Worm (Caenorhabditis elegans) whole organism, young adult: ENCODE results near the gene F35F11.2.

ENCODE experiments used
- C06A6.2 ChIP-seq: fragments of 200-800 bp; sonication (Bioruptor generic); conservative IDR thresholded peaks from 2 replicates; pipeline ENCODE4 v1.3.6; 2022; ENCODE audit warnings: missing genetic modification characterization, missing compliant biosample characterization
- F33H1.4 ChIP-seq: fragments of 200-800 bp; sonication (Bioruptor generic); IDR thresholded peaks from 2 replicates; pipeline ENCODE4 v1.3.6; 2022; ENCODE audit warnings: missing genetic modification reagents, missing genetic modification characterization, missing compliant biosample characterization
- F49E8.2 ChIP-seq: sonication (generic microtip); optimal IDR thresholded peaks from 3 replicates; lab custom pipeline; 2017; ENCODE audit warnings: missing genetic modification characterization, mild to moderate bottlenecking, missing compliant biosample characterization, antibody characterized with exemption, moderate library complexity; ENCODE audit not compliant: insufficient read depth
- K11D2.4 ChIP-seq: fragments of 200-800 bp; sonication (Bioruptor generic); IDR thresholded peaks from 2 replicates; pipeline ENCODE4 v1.3.6; 2022; ENCODE audit warnings: missing genetic modification reagents, missing genetic modification characterization, missing compliant biosample characterization
- Y95B8A.8 ChIP-seq: fragments of 200-800 bp; sonication (Bioruptor generic); IDR thresholded peaks from 2 replicates; pipeline ENCODE4 v1.3.6; 2022; ENCODE audit warnings: missing genetic modification reagents, missing genetic modification characterization, missing compliant biosample characterization
- akir-1 ChIP-seq: fragments of 200-800 bp; sonication (Bioruptor generic); optimal IDR thresholded peaks from 2 replicates; lab custom pipeline; 2018; ENCODE audit warnings: mild to moderate bottlenecking, missing genetic modification characterization, moderate library complexity, missing compliant biosample characterization
- aptf-2 ChIP-seq: fragments of 200-800 bp; sonication (Bioruptor generic); conservative IDR thresholded peaks from 2 replicates; pipeline ENCODE4 v1.3.6; 2022; ENCODE audit warnings: missing genetic modification reagents, missing genetic modification characterization, missing compliant biosample characterization
- atf-7 ChIP-seq: sonication (generic microtip); optimal IDR thresholded peaks from 2 replicates; lab custom pipeline; 2017; ENCODE audit warnings: mild to moderate bottlenecking, missing genetic modification characterization, missing compliant biosample characterization
- athp-1 ChIP-seq: sonication (generic microtip); optimal IDR thresholded peaks from 2 replicates; lab custom pipeline; 2017; ENCODE audit warnings: mild to moderate bottlenecking, missing genetic modification characterization, missing compliant biosample characterization
- cebp-1 ChIP-seq, 2 experiments: fragments of 200-800 bp in 1 of 2; sonication (Bioruptor generic) in 1 of 2; sonication (generic microtip) in 1 of 2; IDR thresholded peaks in 1 of 2; optimal IDR thresholded peaks in 1 of 2; 2 replicates each; pipeline versions ENCODE4 v1.3.6 to Lab custom; 2017 to 2022; ENCODE audit warnings: missing compliant biosample characterization in 2 of 2, missing genetic modification characterization in 2 of 2, mild to moderate bottlenecking in 1 of 2, missing genetic modification reagents in 1 of 2, moderate library complexity in 1 of 2
- cebp-2 ChIP-seq: fragments of 200-800 bp; sonication (Bioruptor generic); IDR thresholded peaks from 2 replicates; pipeline ENCODE4 v1.3.6; 2022; ENCODE audit warnings: missing genetic modification characterization, missing compliant biosample characterization
- ceh-100 ChIP-seq: fragments of 200-800 bp; sonication (Bioruptor generic); IDR thresholded peaks from 2 replicates; pipeline ENCODE4 v1.3.6; 2022; ENCODE audit warnings: missing genetic modification reagents, missing genetic modification characterization, missing compliant biosample characterization
- ceh-79 ChIP-seq: sonication (generic microtip); optimal IDR thresholded peaks from 2 replicates; lab custom pipeline; 2017; ENCODE audit warnings: mild to moderate bottlenecking, missing genetic modification characterization, missing compliant biosample characterization
- die-1 ChIP-seq: sonication (generic microtip); optimal IDR thresholded peaks from 2 replicates; lab custom pipeline; 2016; ENCODE audit warnings: missing genotype, mild to moderate bottlenecking, missing genetic modification characterization, missing compliant biosample characterization
- dox-1 ChIP-seq: fragments of 200-800 bp; sonication (Bioruptor generic); IDR thresholded peaks from 2 replicates; pipeline ENCODE4 v1.3.6; 2022; ENCODE audit warnings: missing genetic modification reagents, missing genetic modification characterization, missing compliant biosample characterization
- dpff-1 ChIP-seq: sonication (generic microtip); optimal IDR thresholded peaks from 2 replicates; lab custom pipeline; 2017; ENCODE audit warnings: mild to moderate bottlenecking, missing genetic modification characterization, missing compliant biosample characterization
- ets-4 ChIP-seq: fragments of 200-800 bp; sonication (Bioruptor generic); optimal IDR thresholded peaks from 2 replicates; lab custom pipeline; 2018; ENCODE audit warnings: mild to moderate bottlenecking, missing genetic modification characterization, missing compliant biosample characterization
- hlh-26 ChIP-seq: fragments of 200-800 bp; sonication (Bioruptor generic); conservative IDR thresholded peaks from 2 replicates; pipeline ENCODE4 v1.3.6; 2022; ENCODE audit warnings: missing genetic modification reagents, missing genetic modification characterization, missing compliant biosample characterization
- hrde-1 ChIP-seq: sonication (generic microtip); optimal IDR thresholded peaks from 2 replicates; lab custom pipeline; 2016; ENCODE audit warnings: missing genetic modification characterization, mild to moderate bottlenecking, missing compliant biosample characterization, moderate library complexity, missing genotype, missing genetic modification reagents, borderline replicate concordance
- hsf-1 ChIP-seq: fragments of 200-800 bp; sonication (Bioruptor generic); IDR thresholded peaks from 2 replicates; pipeline ENCODE4 v1.3.6; 2022; ENCODE audit warnings: missing genetic modification reagents, missing genetic modification characterization, missing compliant biosample characterization
- let-607 ChIP-seq, 2 experiments: fragments of 200-800 bp in 1 of 2; sonication (Bioruptor generic) in 1 of 2; sonication (generic microtip) in 1 of 2; optimal IDR thresholded peaks; 2 replicates each; lab custom pipeline; 2016 to 2018; ENCODE audit warnings: mild to moderate bottlenecking in 2 of 2, missing compliant biosample characterization in 2 of 2, missing genetic modification characterization in 2 of 2, moderate library complexity in 2 of 2, missing genotype in 1 of 2
- lin-35 ChIP-seq, 3 experiments: fragments of 150-350 bp in 2 of 3; sonication (generic microtip) in 1 of 3; optimal IDR thresholded peaks; 2 replicates each; lab custom pipeline; 2014 to 2018; ENCODE audit warnings: missing biosample characterization in 3 of 3, missing genetic modification characterization in 3 of 3, missing genetic modification reagents in 3 of 3
- lin-40 ChIP-seq: sonication (generic microtip); optimal IDR thresholded peaks from 2 replicates; lab custom pipeline; 2016; ENCODE audit warnings: missing genetic modification characterization, mild to moderate bottlenecking, missing compliant biosample characterization, missing genotype, missing genetic modification reagents
- lin-54 ChIP-seq: fragments of 200-800 bp; sonication (Bioruptor generic); optimal IDR thresholded peaks from 2 replicates; lab custom pipeline; 2018; ENCODE audit warnings: mild to moderate bottlenecking, missing genetic modification characterization, missing compliant biosample characterization
- madf-3 ChIP-seq: fragments of 200-800 bp; sonication (Bioruptor generic); IDR thresholded peaks from 2 replicates; pipeline ENCODE4 v1.3.6; 2022; ENCODE audit warnings: missing genetic modification reagents, missing genetic modification characterization, missing compliant biosample characterization
- madf-6 ChIP-seq: fragments of 200-800 bp; sonication (Bioruptor generic); IDR thresholded peaks from 2 replicates; pipeline ENCODE4 v1.3.6; 2022; ENCODE audit warnings: missing genetic modification reagents, missing genetic modification characterization, missing compliant biosample characterization
- mcd-1 ChIP-seq: fragments of 200-800 bp; sonication (Bioruptor generic); IDR thresholded peaks from 2 replicates; pipeline ENCODE4 v1.3.6; 2022; ENCODE audit warnings: missing genetic modification reagents, missing genetic modification characterization, missing compliant biosample characterization
- mel-28 ChIP-seq: sonication (generic microtip); optimal IDR thresholded peaks from 2 replicates; lab custom pipeline; 2016; ENCODE audit warnings: borderline replicate concordance, mild to moderate bottlenecking, missing genetic modification characterization, missing compliant biosample characterization
- nfya-2 ChIP-seq: fragments of 200-800 bp; sonication (Bioruptor generic); IDR thresholded peaks from 2 replicates; pipeline ENCODE4 v1.3.6; 2022; ENCODE audit warnings: missing genetic modification reagents, missing genetic modification characterization, missing compliant biosample characterization
- nhr-120 ChIP-seq: fragments of 200-800 bp; sonication (Bioruptor generic); IDR thresholded peaks from 2 replicates; pipeline ENCODE4 v1.3.6; 2022; ENCODE audit warnings: missing genetic modification characterization, missing compliant biosample characterization
- nhr-179 ChIP-seq: sonication (generic microtip); optimal IDR thresholded peaks from 2 replicates; lab custom pipeline; 2016; ENCODE audit warnings: mild to moderate bottlenecking, missing genetic modification characterization, missing compliant biosample characterization
- nhr-80 ChIP-seq: sonication (generic microtip); optimal IDR thresholded peaks from 2 replicates; lab custom pipeline; 2016; ENCODE audit warnings: missing genetic modification characterization, missing compliant biosample characterization
- nhr-90 ChIP-seq: sonication (generic microtip); optimal IDR thresholded peaks from 2 replicates; lab custom pipeline; 2016; ENCODE audit warnings: missing genotype, mild to moderate bottlenecking, missing genetic modification characterization, missing compliant biosample characterization
- rpc-1 ChIP-seq, 2 experiments: fragments of 150-350 bp in 1 of 2; sonication (generic microtip) in 1 of 2; optimal IDR thresholded peaks; 2 replicates each; lab custom pipeline; 2014 to 2018; ENCODE audit warnings: missing biosample characterization in 1 of 2, missing genetic modification characterization in 1 of 2, missing genetic modification reagents in 1 of 2, missing genotype in 1 of 2
- somi-1 ChIP-seq: fragments of 200-800 bp; sonication (Bioruptor generic); optimal IDR thresholded peaks from 2 replicates; lab custom pipeline; 2018; ENCODE audit warnings: mild to moderate bottlenecking, missing genetic modification characterization, missing compliant biosample characterization
- tbx-9 ChIP-seq: sonication (generic microtip); optimal IDR thresholded peaks from 2 replicates; lab custom pipeline; 2016; ENCODE audit warnings: borderline replicate concordance, missing genetic modification characterization, inconsistent platforms, missing compliant biosample characterization
- tlf-1 ChIP-seq: fragments of 200-800 bp; sonication (Bioruptor generic); optimal IDR thresholded peaks from 2 replicates; lab custom pipeline; 2018; ENCODE audit warnings: mild to moderate bottlenecking, missing genetic modification characterization, missing compliant biosample characterization
- xnd-1 ChIP-seq: sonication (generic microtip); optimal IDR thresholded peaks from 2 replicates; lab custom pipeline; 2016; ENCODE audit warnings: missing genotype, missing genetic modification reagents, missing genetic modification characterization, missing compliant biosample characterization
- zfh-2 ChIP-seq: fragments of 200-800 bp; sonication (Bioruptor generic); conservative IDR thresholded peaks from 2 replicates; pipeline ENCODE4 v1.3.6; 2022; ENCODE audit warnings: missing genetic modification reagents, missing genetic modification characterization, missing compliant biosample characterization
- ztf-25 ChIP-seq: fragments of 200-800 bp; sonication (Bioruptor generic); IDR thresholded peaks from 2 replicates; pipeline ENCODE4 v1.3.6; 2022; ENCODE audit warnings: missing genetic modification reagents, missing genetic modification characterization, missing compliant biosample characterization
- ztf-28 ChIP-seq: fragments of 200-800 bp; sonication (Bioruptor generic); IDR thresholded peaks from 2 replicates; pipeline ENCODE4 v1.3.6; 2022; ENCODE audit warnings: missing genetic modification reagents, missing genetic modification characterization, missing compliant biosample characterization
- ztf-3 ChIP-seq: fragments of 200-800 bp; sonication (Bioruptor generic); optimal IDR thresholded peaks from 2 replicates; lab custom pipeline; 2018; ENCODE audit warnings: mild to moderate bottlenecking, missing genetic modification characterization, missing compliant biosample characterization
- ztf-6 ChIP-seq: fragments of 200-800 bp; sonication (Bioruptor generic); IDR thresholded peaks from 2 replicates; pipeline ENCODE4 v1.3.6; 2022; ENCODE audit warnings: missing genetic modification reagents, missing genetic modification characterization, missing compliant biosample characterization

F35F11.2 gene

DNA sequence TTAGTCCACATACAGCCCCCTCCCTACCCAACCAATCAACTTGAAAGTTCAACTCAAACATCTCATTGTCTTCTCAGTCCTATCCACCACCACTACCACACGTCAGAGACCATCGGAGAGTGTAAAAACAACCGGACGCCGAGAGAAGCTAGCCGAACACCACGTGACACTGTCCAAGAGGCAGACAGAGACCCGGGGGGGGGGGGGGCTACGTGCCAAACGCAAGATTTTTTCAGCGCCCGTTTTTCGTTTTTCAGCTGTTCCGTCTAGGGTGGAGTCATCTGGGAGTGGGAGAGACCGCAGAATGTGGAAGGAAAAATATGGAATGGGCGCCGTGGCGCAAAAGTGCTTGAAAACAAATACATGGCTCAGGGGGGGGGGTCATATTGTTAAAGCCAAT is 14.2 kb upstream of the F35F11.2 start (continued):
- 0 out of 2 replicates have a peak, but pooled peaks have one; percentile 34 for TF ChIP-seq dox-1 (GFP tag; lab: Robert Waterston, UW)
- no peak for TF ChIP-seq ets-4
- no peak for TF ChIP-seq Y95B8A.8 (GFP tag; lab: Robert Waterston, UW)
- TF ChIP-seq tbx-9 (tag; lab: Kevin White, UChicago) = no peak
- no peak for TF ChIP-seq let-607 (tag; optimal IDR thresholded peaks at IDR 0.05; lab: Kevin White, UChicago)
- peak; percentile 53; the same call in 1 of the 2 replicates for TF ChIP-seq mcd-1
- peak; percentile 12 for TF ChIP-seq lin-54 (GFP tag; lab: Kevin White, UChicago)
- 0 out of 2 replicates have a peak, but pooled peaks have one; percentile 37 for TF ChIP-seq C06A6.2
- TF ChIP-seq zfh-2 = peak; percentile 94
- TF ChIP-seq, all 124 proteins: peak for 25

DNA sequence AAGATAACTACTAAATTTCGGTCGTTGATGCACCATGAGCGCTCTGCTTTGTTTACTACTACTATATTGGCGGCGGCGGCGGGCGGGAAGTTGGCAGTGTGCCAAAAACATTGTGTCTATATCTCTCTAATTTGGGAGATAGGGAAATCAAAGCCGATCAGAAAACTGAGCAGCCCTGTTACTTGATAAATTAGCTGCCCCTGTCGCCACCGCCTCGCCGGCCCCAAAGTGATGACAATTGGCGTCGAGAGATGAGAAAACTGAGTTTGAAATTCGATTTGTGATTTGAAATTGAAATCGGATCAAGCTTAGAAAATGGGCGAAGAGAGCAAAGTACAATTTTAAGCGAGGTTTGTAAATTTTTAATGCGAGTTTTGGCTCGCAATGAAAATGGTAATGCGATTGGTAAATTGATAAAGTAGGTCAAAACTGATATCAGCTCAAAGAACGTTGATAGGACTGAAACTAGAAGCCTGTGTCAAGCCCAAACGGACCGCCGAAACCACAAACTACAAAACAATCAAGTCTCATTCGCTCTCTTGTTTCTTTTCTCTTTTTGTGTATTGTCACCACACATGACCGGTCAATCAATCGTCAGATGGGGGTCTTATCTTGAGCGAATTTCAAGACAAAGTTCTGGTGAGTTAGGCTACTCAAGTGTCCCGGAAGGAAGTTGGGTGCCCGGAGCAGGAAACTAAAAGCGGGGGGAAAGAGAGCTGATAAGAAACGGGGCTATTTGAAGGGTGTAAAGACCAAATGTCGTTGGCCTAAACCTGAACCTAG is 12.8 kb upstream of the F35F11.2 start:
- no peak for TF ChIP-seq ztf-6 (GFP tag; lab: Robert Waterston, UW)
- peak; percentile 34 for TF ChIP-seq ets-4
- peak; percentile 21 for TF ChIP-seq nhr-80 (tag; lab: Kevin White, UChicago)
- no peak for TF ChIP-seq dpff-1 (tag; lab: Kevin White, UChicago)
- TF ChIP-seq atf-7 (tag; lab: Kevin White, UChicago) = peak; percentile 15

ce11 chrIV:4028177-4028576 is 11.9 kb upstream of the F35F11.2 start:
- peak; percentile 33; the same call in 1 of the 2 replicates for TF ChIP-seq cebp-1 (GFP tag; IDR thresholded peaks at IDR 0.05; lab: Robert Waterston, UW)
- peak; percentile 77 for TF ChIP-seq cebp-1 (tag; optimal IDR thresholded peaks at IDR 0.05; lab: Kevin White, UChicago)
- TF ChIP-seq hrde-1 = no peak
- TF ChIP-seq mel-28 (tag; lab: Kevin White, UChicago) = no peak
- TF ChIP-seq hsf-1 (GFP tag; lab: Robert Waterston, UW) = no peak
- TF ChIP-seq lin-35 (GFP tag; optimal IDR thresholded peaks at IDR 0.05; lab: Kevin White, UChicago) = no peak
- no peak for TF ChIP-seq ceh-100 (GFP tag; lab: Robert Waterston, UW)
- TF ChIP-seq somi-1 (GFP tag; lab: Kevin White, UChicago) = peak; percentile 14
- TF ChIP-seq nhr-120 (GFP tag; lab: Robert Waterston, UW) = no peak
- TF ChIP-seq let-607 (tag; optimal IDR thresholded peaks at IDR 0.05; lab: Kevin White, UChicago) = peak in 1 of 2 experiments; percentile 53
- TF ChIP-seq madf-6 (GFP tag; lab: Robert Waterston, UW) = 0 out of 2 replicates have a peak, but pooled peaks have one; percentile 28
- no peak for TF ChIP-seq nfya-2 (GFP tag; lab: Robert Waterston, UW)
- no peak for TF ChIP-seq K11D2.4 (GFP tag; lab: Robert Waterston, UW)
- TF ChIP-seq nhr-179 = no peak
- no peak for TF ChIP-seq nhr-90 (tag; lab: Kevin White, UChicago)
- no peak for TF ChIP-seq F49E8.2
- no peak for TF ChIP-seq F33H1.4 (GFP tag; lab: Robert Waterston, UW)
- no peak for TF ChIP-seq cebp-2 (GFP tag; lab: Robert Waterston, UW)
- TF ChIP-seq ztf-28 (GFP tag; lab: Robert Waterston, UW) = 0 out of 2 replicates have a peak, but pooled peaks have one; percentile 62
- TF ChIP-seq aptf-2 (GFP tag; lab: Robert Waterston, UW) = no peak
- TF ChIP-seq athp-1 = no peak
- peak; percentile 9 for TF ChIP-seq tlf-1
- no peak for TF ChIP-seq ztf-3
- TF ChIP-seq ztf-25 = no peak
- TF ChIP-seq lin-40 = peak; percentile 68
- TF ChIP-seq die-1 (tag; lab: Kevin White, UChicago) = no peak
- no peak for TF ChIP-seq hlh-26
- TF ChIP-seq rpc-1 (optimal IDR thresholded peaks at IDR 0.05; lab: Kevin White, UChicago) = no peak
- no peak for TF ChIP-seq rpc-1 (tag; optimal IDR thresholded peaks at IDR 0.05; lab: Kevin White, UChicago)
- no peak for TF ChIP-seq ceh-79 (tag; lab: Kevin White, UChicago)
- TF ChIP-seq xnd-1 (tag; lab: Kevin White, UChicago) = no peak
- no peak for TF ChIP-seq madf-3 (GFP tag; lab: Robert Waterston, UW)
- TF ChIP-seq akir-1 (GFP tag; lab: Kevin White, UChicago) = no peak
